Worm (Caenorhabditis elegans) whole organism, L1 larva: ENCODE measurements around the gene F58B4.6.

Source experiments
- aha-1 ChIP-seq: fragments of 150-350 bp; optimal IDR thresholded peaks from 2 replicates; lab custom pipeline; 2014; ENCODE audit warnings: missing biosample characterization, missing genetic modification characterization
- alr-1 ChIP-seq: fragments of 200-800 bp; sonication (Bioruptor generic); optimal IDR thresholded peaks from 2 replicates; lab custom pipeline; 2018; ENCODE audit warnings: borderline replicate concordance, mild to moderate bottlenecking, missing genetic modification characterization, missing compliant biosample characterization
- ama-1 ChIP-seq: fragments of 150-350 bp; optimal IDR thresholded peaks from 2 replicates; lab custom pipeline; 2014
- elt-2 ChIP-seq: sonication (generic microtip); optimal IDR thresholded peaks from 2 replicates; lab custom pipeline; 2016; ENCODE audit warnings: missing genetic modification characterization, mild to moderate bottlenecking, inconsistent platforms, missing compliant biosample characterization, missing genetic modification reagents
- hlh-4 ChIP-seq: sonication (generic microtip); optimal IDR thresholded peaks from 2 replicates; lab custom pipeline; 2016; ENCODE audit warnings: mild to moderate bottlenecking, missing genetic modification characterization, missing compliant biosample characterization
- irx-1 ChIP-seq: sonication (generic microtip); optimal IDR thresholded peaks from 2 replicates; lab custom pipeline; 2016; ENCODE audit warnings: missing genetic modification characterization, missing compliant biosample characterization
- lin-14 ChIP-seq: fragments of 200-800 bp; sonication (Bioruptor generic); optimal IDR thresholded peaks from 2 replicates; lab custom pipeline; 2018; ENCODE audit warnings: mild to moderate bottlenecking, missing genetic modification characterization, moderate library complexity, missing compliant biosample characterization
- nhr-85 ChIP-seq: sonication (generic microtip); peaks from one replicate; lab custom pipeline; 2016; ENCODE audit warnings: missing genetic modification characterization, inconsistent platforms, missing compliant biosample characterization
- snpc-4 ChIP-seq: fragments of 150-350 bp; optimal IDR thresholded peaks from 2 replicates; lab custom pipeline; 2014; ENCODE audit warnings: missing biosample characterization, missing genetic modification characterization

DNA sequence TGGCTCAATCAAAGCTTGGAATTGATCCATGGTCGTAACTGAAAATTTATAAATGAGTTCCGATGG is 27.9 kb upstream of the F58B4.6 start, which contains the start of gene sec-61.G:
- no peak for TF ChIP-seq lin-14 (GFP tag; lab: Kevin White, UChicago)
- no peak for TF ChIP-seq hlh-4 (tag; lab: Kevin White, UChicago)
- TF ChIP-seq aha-1 (tag; lab: Kevin White, UChicago) = no peak
- TF ChIP-seq elt-2 = no peak
- TF ChIP-seq alr-1 = no peak
- TF ChIP-seq nhr-85 (tag; lab: Kevin White, UChicago) = no peak
- no peak for TF ChIP-seq irx-1 (tag; lab: Kevin White, UChicago)
- TF ChIP-seq snpc-4 (tag; lab: Kevin White, UChicago) = no peak
- TF ChIP-seq ama-1 (lab: Kevin White, UChicago) = no peak
